Worm (Caenorhabditis elegans) whole organism, L4/young adult: ENCODE measurements around the gene F13D11.3.

Experiments
- W03F9.2 ChIP-seq: fragments of 150-350 bp; optimal IDR thresholded peaks from 2 replicates; lab custom pipeline; 2014; ENCODE audit warnings: missing biosample characterization, missing genetic modification characterization
- dao-5 ChIP-seq: sonication (generic microtip); optimal IDR thresholded peaks from 2 replicates; lab custom pipeline; 2016; ENCODE audit warnings: missing genotype, missing genetic modification characterization, moderate library complexity, missing compliant biosample characterization

DNA sequence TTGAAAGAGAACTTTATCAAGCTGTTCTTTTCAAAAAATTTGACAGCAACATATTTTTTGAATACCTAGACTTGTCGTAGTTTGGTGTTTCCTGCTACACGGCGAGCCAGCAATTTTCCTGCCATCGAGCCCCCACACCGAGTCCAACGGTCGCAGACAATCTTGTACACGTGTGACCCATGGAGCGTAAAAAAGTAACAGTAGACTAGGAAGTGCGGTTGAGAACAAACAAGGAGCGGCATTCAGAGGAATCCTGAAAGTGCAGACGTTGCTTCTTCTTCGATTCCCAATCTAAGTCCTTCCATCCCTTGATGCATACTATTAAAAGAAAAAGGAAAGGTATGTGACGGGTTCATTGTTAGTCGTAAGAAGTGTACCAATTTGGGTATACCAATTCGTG lies 14.8 kb downstream of the F13D11.3 start, which contains the start of gene twnk-1:
- no peak for TF ChIP-seq dao-5
- no peak for TF ChIP-seq W03F9.2
